Worm (Caenorhabditis elegans) whole organism, early embryonic: ENCODE data around the gene lnp-1.

Experiments used
- aly-1 ChIP-seq: sonication (generic microtip); optimal IDR thresholded peaks from 2 replicates; lab custom pipeline; 2016; ENCODE audit warnings: missing genetic modification characterization, missing compliant biosample characterization
- ceh-13 ChIP-seq: fragments of 200-800 bp; sonication (Bioruptor generic); optimal IDR thresholded peaks from 2 replicates; lab custom pipeline; 2018; ENCODE audit warnings: mild to moderate bottlenecking, missing genetic modification characterization, missing compliant biosample characterization
- ceh-36 ChIP-seq: sonication (generic microtip); optimal IDR thresholded peaks from 2 replicates; lab custom pipeline; 2016; ENCODE audit warnings: missing genetic modification characterization, inconsistent platforms, missing compliant biosample characterization
- ets-7 ChIP-seq: sonication (generic microtip); optimal IDR thresholded peaks from 2 replicates; lab custom pipeline; 2016; ENCODE audit warnings: missing genotype, missing genetic modification characterization, missing compliant biosample characterization
- hmbx-1 ChIP-seq: sonication (generic microtip); optimal IDR thresholded peaks from 2 replicates; lab custom pipeline; 2016; ENCODE audit warnings: mild to moderate bottlenecking, missing genetic modification characterization, missing compliant biosample characterization
- hnd-1 ChIP-seq: sonication (generic microtip); optimal IDR thresholded peaks from 2 replicates; lab custom pipeline; 2016; ENCODE audit warnings: missing genetic modification characterization, missing compliant biosample characterization
- pes-1 ChIP-seq: fragments of 200-800 bp; sonication (Bioruptor generic); IDR thresholded peaks from 2 replicates; pipeline ENCODE4 v1.3.6; 2022; ENCODE audit warnings: missing genetic modification reagents, missing genetic modification characterization, missing compliant biosample characterization
- tbx-11 ChIP-seq: fragments of 200-800 bp; sonication (Bioruptor generic); IDR thresholded peaks from 2 replicates; pipeline ENCODE4 v1.3.6; 2022; ENCODE audit warnings: missing genetic modification characterization, missing compliant biosample characterization

lnp-1 gene

ce11 chrX:4636821-4637220 lies 48.3 kb downstream of the lnp-1 start, which contains the start of gene hosl-1:
Gene hosl-1 (plus strand): TSS chrX:4637121.
- TF ChIP-seq aly-1 (no peak), pes-1 (GFP tag; lab: Robert Waterston, UW) (no peak), ceh-36 (tag; lab: Kevin White, UChicago) (no peak), hmbx-1 (no peak), ceh-13 (GFP tag; lab: Kevin White, UChicago) (no peak), tbx-11 (no peak), hnd-1 (tag; lab: Kevin White, UChicago) (no peak), ets-7 (tag; lab: Kevin White, UChicago) (no peak)
